Worm (Caenorhabditis elegans) whole organism, L1 larva: ENCODE results near the gene E02C12.10.

Experiments
- aha-1 ChIP-seq: fragments of 150-350 bp; optimal IDR thresholded peaks from 2 replicates; lab custom pipeline; 2014; ENCODE audit warnings: missing biosample characterization, missing genetic modification characterization
- fkh-8 ChIP-seq: sonication (generic microtip); optimal IDR thresholded peaks from 2 replicates; lab custom pipeline; 2016; ENCODE audit warnings: mild to moderate bottlenecking, missing genetic modification characterization, missing compliant biosample characterization
- mdl-1 ChIP-seq, 2 experiments: fragments of 150-350 bp; optimal IDR thresholded peaks; 2 replicates each; lab custom pipeline; 2014 to 2017; ENCODE audit warnings: missing biosample characterization in 2 of 2, missing genetic modification characterization in 2 of 2, inconsistent platforms in 1 of 2
- nhr-12 ChIP-seq: sonication (generic microtip); optimal IDR thresholded peaks from 2 replicates; lab custom pipeline; 2017; ENCODE audit warnings: missing biosample characterization, missing genetic modification characterization
- nhr-237 ChIP-seq: fragments of 150-350 bp; optimal IDR thresholded peaks from 2 replicates; lab custom pipeline; 2014; ENCODE audit warnings: missing biosample characterization, missing genetic modification characterization
- nhr-77 ChIP-seq: fragments of 150-350 bp; optimal IDR thresholded peaks from 2 replicates; lab custom pipeline; 2014; ENCODE audit warnings: missing biosample characterization, missing genetic modification characterization
- nhr-90 ChIP-seq: sonication (generic microtip); optimal IDR thresholded peaks from 2 replicates; lab custom pipeline; 2016; ENCODE audit warnings: mild to moderate bottlenecking, missing genetic modification characterization, missing compliant biosample characterization; ENCODE audit not compliant: poor library complexity
- pax-3 ChIP-seq: fragments of 200-800 bp; sonication (Bioruptor generic); optimal IDR thresholded peaks from 2 replicates; lab custom pipeline; 2018; ENCODE audit warnings: mild to moderate bottlenecking, missing genetic modification characterization, moderate library complexity, missing compliant biosample characterization
- skn-1 ChIP-seq: fragments of 150-350 bp; optimal IDR thresholded peaks from 2 replicates; lab custom pipeline; 2014; ENCODE audit warnings: missing biosample characterization, missing genetic modification characterization
- tbx-2 ChIP-seq: sonication (generic microtip); optimal IDR thresholded peaks from 2 replicates; lab custom pipeline; 2016; ENCODE audit warnings: missing genetic modification characterization, missing compliant biosample characterization
- unc-62 ChIP-seq: fragments of 150-350 bp; optimal IDR thresholded peaks from 2 replicates; lab custom pipeline; 2014; ENCODE audit warnings: missing biosample characterization, missing genetic modification reagents, missing genetic modification characterization
- ztf-11 ChIP-seq, 2 experiments: sonication (generic microtip); optimal IDR thresholded peaks; 2 replicates each; lab custom pipeline; 2016 to 2017; ENCODE audit warnings: missing genetic modification characterization in 2 of 2, missing biosample characterization in 1 of 2, missing compliant biosample characterization in 1 of 2

DNA sequence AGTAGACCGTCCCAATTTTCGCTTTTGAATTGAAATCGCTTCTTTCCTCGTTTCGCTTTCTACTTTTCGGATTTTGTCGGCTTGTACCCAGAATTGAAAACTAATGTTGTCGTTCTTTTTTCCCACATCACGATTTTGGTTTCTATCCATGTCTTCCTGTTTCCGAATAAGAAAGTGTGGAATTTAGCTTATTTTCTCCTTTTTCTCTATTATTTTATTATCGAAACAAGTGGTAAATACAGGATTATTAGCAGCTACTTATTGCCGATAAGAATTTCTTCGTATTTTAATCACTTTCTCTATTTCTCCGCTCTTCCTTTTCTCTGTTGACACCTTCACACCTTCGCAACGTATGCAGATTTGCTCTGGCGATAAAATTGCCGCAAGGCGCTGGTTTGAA is 6.7 kb upstream of the E02C12.10 start:
- no peak for TF ChIP-seq unc-62 (GFP tag; lab: Kevin White, UChicago)
- no peak for TF ChIP-seq aha-1 (tag; lab: Kevin White, UChicago)
- TF ChIP-seq nhr-237 (tag; lab: Kevin White, UChicago): no peak
- no peak for TF ChIP-seq nhr-90 (tag; lab: Kevin White, UChicago)
- TF ChIP-seq mdl-1 (tag; optimal IDR thresholded peaks at IDR 0.05; lab: Kevin White, UChicago): no peak
- TF ChIP-seq nhr-77 (tag; lab: Kevin White, UChicago): no peak
- TF ChIP-seq fkh-8: no peak
- no peak for TF ChIP-seq skn-1
- TF ChIP-seq pax-3: no peak
- TF ChIP-seq nhr-12 (tag; lab: Kevin White, UChicago): no peak
- no peak for TF ChIP-seq ztf-11 (tag; optimal IDR thresholded peaks at IDR 0.05; lab: Kevin White, UChicago)
- TF ChIP-seq tbx-2 (tag; lab: Kevin White, UChicago): no peak
